Worm (Caenorhabditis elegans) whole organism, L1 larva: ENCODE data around the gene srm-3.

ENCODE experiments used
- F16B12.6 ChIP-seq: fragments of 150-350 bp; optimal IDR thresholded peaks from 2 replicates; lab custom pipeline; 2014; ENCODE audit warnings: missing biosample characterization, missing genetic modification characterization
- ces-1 ChIP-seq: fragments of 150-350 bp; optimal IDR thresholded peaks from 2 replicates; lab custom pipeline; 2014; ENCODE audit warnings: missing biosample characterization, missing genetic modification reagents, missing genetic modification characterization
- efl-1 ChIP-seq, 4 experiments: fragments of 150-350 bp; optimal IDR thresholded peaks in 3 of 4; peaks in 1 of 4; 1 replicate in 1 of 4; 2 replicates in 3 of 4; lab custom pipeline; 2014; ENCODE audit warnings: missing biosample characterization in 2 of 4, missing genetic modification characterization in 2 of 4, missing genetic modification reagents in 2 of 4
- jun-1 ChIP-seq: fragments of 150-350 bp; optimal IDR thresholded peaks from 2 replicates; lab custom pipeline; 2014; ENCODE audit warnings: missing biosample characterization, missing genetic modification reagents, missing genetic modification characterization
- lin-13 ChIP-seq: fragments of 150-350 bp; optimal IDR thresholded peaks from 2 replicates; lab custom pipeline; 2014; ENCODE audit warnings: missing biosample characterization, missing genetic modification reagents, missing genetic modification characterization
- mep-1 ChIP-seq: fragments of 150-350 bp; optimal IDR thresholded peaks from 2 replicates; lab custom pipeline; 2014; ENCODE audit warnings: missing biosample characterization, missing genetic modification characterization
- nhr-77 ChIP-seq: fragments of 150-350 bp; optimal IDR thresholded peaks from 2 replicates; lab custom pipeline; 2014; ENCODE audit warnings: missing biosample characterization, missing genetic modification characterization
- pqm-1 ChIP-seq: sonication (generic microtip); optimal IDR thresholded peaks from 3 replicates; lab custom pipeline; 2017; ENCODE audit warnings: missing biosample characterization, missing genetic modification characterization
- skn-1 ChIP-seq: fragments of 150-350 bp; optimal IDR thresholded peaks from 2 replicates; lab custom pipeline; 2014; ENCODE audit warnings: missing biosample characterization, missing genetic modification characterization
- ztf-11 ChIP-seq, 2 experiments: sonication (generic microtip); optimal IDR thresholded peaks; 2 replicates each; lab custom pipeline; 2016 to 2017; ENCODE audit warnings: missing genetic modification characterization in 2 of 2, missing biosample characterization in 1 of 2, missing compliant biosample characterization in 1 of 2
- ztf-4 ChIP-seq: fragments of 150-350 bp; optimal IDR thresholded peaks from 2 replicates; lab custom pipeline; 2014; ENCODE audit warnings: missing biosample characterization, missing genetic modification characterization

DNA sequence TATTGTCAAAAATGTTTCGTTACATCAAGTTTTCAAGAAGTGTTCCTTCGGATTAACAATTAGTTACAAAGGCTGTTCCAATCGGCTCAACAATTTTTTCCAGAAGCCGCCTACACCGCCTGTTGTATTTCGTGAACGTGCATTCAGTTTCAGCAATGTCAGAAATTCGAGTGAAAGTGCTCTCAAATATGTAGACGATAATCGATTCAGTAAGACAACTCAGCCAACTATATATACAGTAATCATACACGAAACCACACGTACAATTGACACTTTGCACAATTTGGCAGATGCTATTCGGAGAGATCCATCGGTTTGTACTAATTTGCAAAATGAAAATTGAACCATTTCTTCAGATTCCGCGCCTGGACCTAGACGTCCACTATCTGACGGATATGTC is 47.7 kb downstream of the srm-3 start:
- TF ChIP-seq ztf-11 (tag; optimal IDR thresholded peaks at IDR 0.05; lab: Kevin White, UChicago) (no peak), efl-1 (optimal IDR thresholded peaks at IDR 0.05; lab: Kevin White, UChicago) (no peak), efl-1 (GFP tag; optimal IDR thresholded peaks at IDR 0.05 in 1 of 2; lab: Kevin White, UChicago) (no peak), ces-1 (no peak), lin-13 (no peak), mep-1 (tag; lab: Kevin White, UChicago) (no peak), F16B12.6 (tag; lab: Kevin White, UChicago) (no peak), pqm-1 (tag; lab: Kevin White, UChicago) (no peak), ztf-4 (tag; lab: Kevin White, UChicago) (no peak), jun-1 (no peak), nhr-77 (tag; lab: Kevin White, UChicago) (no peak), skn-1 (tag; lab: Kevin White, UChicago) (no peak)
